Fruit fly (Drosophila melanogaster) whole organism, adult: ENCODE results near the gene CG4270.

Experiments
- CG11617 ChIP-seq: fragments of 200-800 bp; sonication (Bioruptor generic); optimal IDR thresholded peaks from 2 replicates; lab custom pipeline; 2017; ENCODE audit warnings: mild to moderate bottlenecking, missing biosample characterization, missing genetic modification reagents, missing genetic modification characterization
- CG12768 ChIP-seq: fragments of 200-800 bp; sonication (Bioruptor generic); optimal IDR thresholded peaks from 2 replicates; lab custom pipeline; 2017; ENCODE audit warnings: missing biosample characterization, missing genetic modification characterization, mild to moderate bottlenecking, moderate library complexity, missing genetic modification reagents
- CG14711 ChIP-seq: fragments of 200-800 bp; sonication (Bioruptor generic); optimal IDR thresholded peaks from 2 replicates; lab custom pipeline; 2018; ENCODE audit warnings: missing biosample characterization, mild to moderate bottlenecking, missing genetic modification characterization, moderate library complexity
- CG1620 ChIP-seq: fragments of 200-800 bp; sonication (Bioruptor generic); optimal IDR thresholded peaks from 2 replicates; lab custom pipeline; 2016; ENCODE audit warnings: missing biosample characterization, missing genetic modification characterization
- CG33017 ChIP-seq: fragments of 200-800 bp; sonication (Bioruptor generic); optimal IDR thresholded peaks from 2 replicates; lab custom pipeline; 2018; ENCODE audit warnings: missing biosample characterization, mild to moderate bottlenecking, missing genetic modification characterization, moderate library complexity
- CG5204 ChIP-seq: fragments of 200-800 bp; sonication (Bioruptor generic); optimal IDR thresholded peaks from 2 replicates; lab custom pipeline; 2016; ENCODE audit warnings: missing biosample characterization, missing genetic modification characterization
- CG7045 ChIP-seq: fragments of 200-800 bp; sonication (Bioruptor generic); optimal IDR thresholded peaks from 2 replicates; lab custom pipeline; 2017; ENCODE audit warnings: missing biosample characterization, mild to moderate bottlenecking, missing genetic modification characterization
- CG7101 ChIP-seq: fragments of 200-800 bp; sonication (Bioruptor generic); optimal IDR thresholded peaks from 2 replicates; lab custom pipeline; 2018; ENCODE audit warnings: missing biosample characterization, mild to moderate bottlenecking, missing genetic modification characterization, moderate library complexity
- Clk ChIP-seq: fragments of 200-800 bp; sonication (Bioruptor generic); optimal IDR thresholded peaks from 2 replicates; lab custom pipeline; 2017; ENCODE audit warnings: missing biosample characterization, missing genetic modification characterization
- Crg-1 ChIP-seq: fragments of 200-800 bp; sonication (Bioruptor generic); optimal IDR thresholded peaks from 2 replicates; lab custom pipeline; 2016; ENCODE audit warnings: missing biosample characterization, missing genetic modification characterization
- Hr96 ChIP-seq: fragments of 200-800 bp; sonication (Bioruptor generic); optimal IDR thresholded peaks from 2 replicates; lab custom pipeline; 2016; ENCODE audit warnings: missing biosample characterization, missing genetic modification characterization
- Mnt ChIP-seq: fragments of 200-800 bp; sonication (Bioruptor generic); optimal IDR thresholded peaks from 2 replicates; lab custom pipeline; 2016; ENCODE audit warnings: missing biosample characterization, mild to moderate bottlenecking, missing genetic modification characterization
- bab1 ChIP-seq: fragments of 200-800 bp; sonication (Bioruptor generic); optimal IDR thresholded peaks from 3 replicates; lab custom pipeline; 2019; ENCODE audit warnings: missing biosample characterization, mild to moderate bottlenecking, missing genetic modification characterization, moderate library complexity
- cic ChIP-seq: fragments of 200-800 bp; sonication (Bioruptor generic); optimal IDR thresholded peaks from 2 replicates; lab custom pipeline; 2017; ENCODE audit warnings: missing biosample characterization, mild to moderate bottlenecking, missing genetic modification characterization, moderate library complexity
- cnc ChIP-seq, 2 experiments: fragments of >200 bp; optimal IDR thresholded peaks; 2 replicates each; lab custom pipeline; 2017
- kay ChIP-seq: fragments of 200-800 bp; sonication (Bioruptor generic); peaks from one replicate; lab custom pipeline; 2016; ENCODE audit warnings: missing biosample characterization, missing genetic modification characterization, borderline replicate concordance
- ovo ChIP-seq: fragments of 200-800 bp; sonication (Bioruptor generic); optimal IDR thresholded peaks from 2 replicates; lab custom pipeline; 2016; ENCODE audit warnings: missing biosample characterization, missing genetic modification characterization
- pad ChIP-seq: fragments of 200-800 bp; sonication (Bioruptor generic); optimal IDR thresholded peaks from 3 replicates; lab custom pipeline; 2017; ENCODE audit warnings: missing biosample characterization, missing genetic modification characterization, mild to moderate bottlenecking, moderate library complexity, missing genetic modification reagents
- tj ChIP-seq: fragments of 200-800 bp; sonication (Bioruptor generic); optimal IDR thresholded peaks from 3 replicates; lab custom pipeline; 2017; ENCODE audit warnings: missing biosample characterization, mild to moderate bottlenecking, missing genetic modification characterization, moderate library complexity
- toe ChIP-seq: fragments of 200-800 bp; sonication (Bioruptor generic); optimal IDR thresholded peaks from 2 replicates; lab custom pipeline; 2016; ENCODE audit warnings: missing biosample characterization, missing genetic modification characterization

CG4270 gene

dm6 chr2L:2249578-2249977 is 13.7 kb upstream of the CG4270 start:
- TF ChIP-seq CG7101 (no peak), Mnt (GFP tag; lab: Kevin White, UChicago) (no peak), CG1620 (GFP tag; lab: Kevin White, UChicago) (no peak), Hr96 (GFP tag; lab: Kevin White, UChicago) (no peak), Clk (no peak), cnc (optimal IDR thresholded peaks at IDR 0.05; lab: Kevin White, UChicago) (no peak), Crg-1 (GFP tag; lab: Kevin White, UChicago) (no peak), CG33017 (tag; lab: Kevin White, UChicago) (no peak), cic (GFP tag; lab: Kevin White, UChicago) (no peak), CG14711 (no peak), CG11617 (GFP tag; lab: Kevin White, UChicago) (no peak), CG7045 (GFP tag; lab: Kevin White, UChicago) (no peak), pad (GFP tag; lab: Kevin White, UChicago) (no peak), kay (GFP tag; lab: Kevin White, UChicago) (no peak), CG12768 (GFP tag; lab: Kevin White, UChicago) (no peak), CG5204 (no peak), toe (GFP tag; lab: Kevin White, UChicago) (no peak), tj (GFP tag; lab: Kevin White, UChicago) (no peak)

dm6 chr2L:2251175-2251574 is 12.1 kb upstream of the CG4270 start, which contains the start of gene Ser12:
Gene Ser12, minus strand, starts transcription at chr2L:2251275.
- TF ChIP-seq CG1620 (GFP tag; lab: Kevin White, UChicago) (no peak), cic (GFP tag; lab: Kevin White, UChicago) (no peak), Mnt (GFP tag; lab: Kevin White, UChicago) (no peak), bab1 (GFP tag; lab: Kevin White, UChicago) (no peak), CG7045 (GFP tag; lab: Kevin White, UChicago) (no peak), CG5204 (no peak), toe (GFP tag; lab: Kevin White, UChicago) (no peak), CG11617 (GFP tag; lab: Kevin White, UChicago) (no peak), Crg-1 (GFP tag; lab: Kevin White, UChicago) (no peak), Hr96 (GFP tag; lab: Kevin White, UChicago) (no peak), tj (GFP tag; lab: Kevin White, UChicago) (no peak), CG12768 (GFP tag; lab: Kevin White, UChicago) (no peak), pad (GFP tag; lab: Kevin White, UChicago) (no peak), CG33017 (tag; lab: Kevin White, UChicago) (no peak), kay (GFP tag; lab: Kevin White, UChicago) (no peak), CG14711 (no peak), CG7101 (no peak), cnc (optimal IDR thresholded peaks at IDR 0.05; lab: Kevin White, UChicago) (no peak), Clk (no peak)

- no peak for TF ChIP-seq CG7045 (GFP tag; lab: Kevin White, UChicago)
- no peak for TF ChIP-seq kay (GFP tag; lab: Kevin White, UChicago)
- no peak for TF ChIP-seq bab1 (GFP tag; lab: Kevin White, UChicago)
- TF ChIP-seq CG14711: no peak
- TF ChIP-seq Crg-1 (GFP tag; lab: Kevin White, UChicago): no peak
- TF ChIP-seq cic (GFP tag; lab: Kevin White, UChicago): no peak
- no peak for TF ChIP-seq CG11617 (GFP tag; lab: Kevin White, UChicago)
- no peak for TF ChIP-seq tj (GFP tag; lab: Kevin White, UChicago)
- TF ChIP-seq CG1620 (GFP tag; lab: Kevin White, UChicago): no peak
- no peak for TF ChIP-seq pad (GFP tag; lab: Kevin White, UChicago)
- no peak for TF ChIP-seq CG7101
- TF ChIP-seq CG33017 (tag; lab: Kevin White, UChicago): no peak
- TF ChIP-seq Hr96 (GFP tag; lab: Kevin White, UChicago): no peak
- TF ChIP-seq cnc (optimal IDR thresholded peaks at IDR 0.05; lab: Kevin White, UChicago): no peak
Observed at dm6 chr2L:2252241-2252640, 11.0 kb upstream of the CG4270 start, which contains the start of gene CG17239. Gene CG17239, minus strand, starts transcription at chr2L:2252341.

DNA sequence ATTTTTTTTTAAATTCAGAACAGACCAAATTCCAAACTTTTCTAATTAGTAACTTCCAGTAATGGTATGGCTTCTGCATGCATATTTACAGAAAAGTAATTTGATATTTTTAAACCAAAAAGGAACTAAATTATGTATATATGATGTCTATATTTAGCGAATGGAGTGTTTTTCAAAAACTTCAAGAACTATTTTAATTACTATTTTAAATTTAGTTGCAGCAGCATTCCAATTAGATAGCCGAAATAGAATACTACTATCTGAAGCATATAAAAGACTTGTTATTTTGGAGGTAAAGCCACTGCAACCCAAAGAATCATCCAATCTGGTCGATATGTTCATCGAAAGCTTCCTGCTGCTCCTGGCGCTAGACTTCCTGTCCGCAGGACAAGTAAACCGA is 10.5 kb upstream of the CG4270 start, which contains the start of gene CG17234:
CG17234 (plus strand) TSS at position 301 of the 400 bp plus-strand sequence.
- TF ChIP-seq CG14711 (no peak), ovo (GFP tag; lab: Kevin White, UChicago) (no peak), cic (GFP tag; lab: Kevin White, UChicago) (no peak), pad (GFP tag; lab: Kevin White, UChicago) (no peak), Crg-1 (GFP tag; lab: Kevin White, UChicago) (no peak), cnc (optimal IDR thresholded peaks at IDR 0.05; lab: Kevin White, UChicago) (no peak), CG5204 (no peak), CG11617 (GFP tag; lab: Kevin White, UChicago) (no peak), Hr96 (GFP tag; lab: Kevin White, UChicago) (no peak), CG12768 (GFP tag; lab: Kevin White, UChicago) (no peak), Clk (no peak), CG33017 (tag; lab: Kevin White, UChicago) (no peak), bab1 (GFP tag; lab: Kevin White, UChicago) (no peak), toe (GFP tag; lab: Kevin White, UChicago) (no peak), CG7101 (no peak), kay (GFP tag; lab: Kevin White, UChicago) (no peak), Mnt (GFP tag; lab: Kevin White, UChicago) (no peak), CG7045 (GFP tag; lab: Kevin White, UChicago) (no peak), CG1620 (GFP tag; lab: Kevin White, UChicago) (no peak)

- no peak for TF ChIP-seq kay (GFP tag; lab: Kevin White, UChicago)
- TF ChIP-seq CG11617 (GFP tag; lab: Kevin White, UChicago): no peak
- no peak for TF ChIP-seq CG12768 (GFP tag; lab: Kevin White, UChicago)
- TF ChIP-seq tj (GFP tag; lab: Kevin White, UChicago): no peak
- no peak for TF ChIP-seq Crg-1 (GFP tag; lab: Kevin White, UChicago)
- no peak for TF ChIP-seq pad (GFP tag; lab: Kevin White, UChicago)
- no peak for TF ChIP-seq Mnt (GFP tag; lab: Kevin White, UChicago)
- no peak for TF ChIP-seq CG7045 (GFP tag; lab: Kevin White, UChicago)
- no peak for TF ChIP-seq CG14711
- no peak for TF ChIP-seq bab1 (GFP tag; lab: Kevin White, UChicago)
- TF ChIP-seq CG7101: no peak
Observed at dm6 chr2L:2254950-2255349, 8.3 kb upstream of the CG4270 start, which contains the start of gene Send1. Gene Send1, minus strand, starts transcription at chr2L:2255050.
